Fruit fly (Drosophila melanogaster) whole organism, prepupa: ENCODE measurements around the gene CG5509.

Experiments used
- CG16779 ChIP-seq: fragments of 200-800 bp; sonication (Bioruptor generic); optimal IDR thresholded peaks from 3 replicates; lab custom pipeline; 2017; ENCODE audit warnings: missing biosample characterization, mild to moderate bottlenecking, missing genetic modification characterization
- CG3032 ChIP-seq: fragments of 200-800 bp; optimal IDR thresholded peaks from 2 replicates; lab custom pipeline; 2019; ENCODE audit warnings: missing biosample characterization, mild to moderate bottlenecking, missing genetic modification characterization, moderate library complexity
- CG4318 ChIP-seq: fragments of 200-800 bp; sonication (Bioruptor generic); optimal IDR thresholded peaks from 3 replicates; lab custom pipeline; 2017; ENCODE audit warnings: missing biosample characterization, mild to moderate bottlenecking, missing genetic modification characterization
- CG8319 ChIP-seq: fragments of 200-800 bp; sonication (Bioruptor generic); optimal IDR thresholded peaks from 3 replicates; lab custom pipeline; 2016; ENCODE audit warnings: missing biosample characterization, missing genetic modification characterization
- Eip75B ChIP-seq: fragments of 200-800 bp; sonication (Bioruptor generic); optimal IDR thresholded peaks from 3 replicates; lab custom pipeline; 2016; ENCODE audit warnings: missing biosample characterization, missing genetic modification characterization
- Hr38 ChIP-seq: sonication (Bioruptor generic); optimal IDR thresholded peaks from 2 replicates; lab custom pipeline; 2016; ENCODE audit warnings: missing biosample characterization, missing genetic modification characterization

DNA sequence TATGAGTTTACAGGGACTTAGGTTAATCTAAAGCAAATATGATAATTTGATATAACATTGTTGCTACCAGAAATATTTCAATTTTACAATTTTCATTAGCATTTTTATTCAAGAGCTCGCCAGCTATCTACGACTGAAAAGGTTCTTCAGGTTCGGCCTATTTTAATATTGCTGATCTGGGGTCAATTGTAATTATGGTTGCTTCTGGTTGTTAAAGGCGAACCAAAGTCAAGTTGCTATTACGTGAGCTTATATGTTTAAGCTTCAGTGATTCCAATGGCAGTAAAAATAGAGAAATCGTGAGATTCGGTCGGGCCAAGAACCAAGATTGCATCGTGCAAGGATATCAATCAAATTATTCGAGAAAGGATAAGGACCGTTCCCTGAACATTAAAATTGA, 16.3 kb upstream of the CG5509 start, which contains the start of gene Desat2:
- TF ChIP-seq CG8319 (GFP tag; lab: Kevin White, UChicago) = no peak
- TF ChIP-seq CG4318 (GFP tag; lab: Kevin White, UChicago) = no peak
- TF ChIP-seq Hr38 (GFP tag; lab: Kevin White, UChicago) = no peak
- TF ChIP-seq CG16779 = no peak
- no peak for TF ChIP-seq CG3032 (tag; lab: Kevin White, UChicago)
- no peak for TF ChIP-seq Eip75B (GFP tag; lab: Kevin White, UChicago)
